Fruit fly (Drosophila melanogaster) whole organism, embryonic: Measurements from ENCODE around the gene CG13833.

Source experiments
- CG10274 ChIP-seq: fragments of 200-800 bp; sonication (Bioruptor generic); optimal IDR thresholded peaks from 3 replicates; lab custom pipeline; 2017; ENCODE audit warnings: missing biosample characterization, mild to moderate bottlenecking, missing genetic modification characterization
- CG10321 ChIP-seq: fragments of 200-800 bp; sonication (Bioruptor generic); IDR thresholded peaks from 2 replicates; pipeline ENCODE4 v1.3.6; 2022; ENCODE audit warnings: missing biosample characterization, missing genetic modification characterization
- CG10366 ChIP-seq: fragments of 200-800 bp; sonication (Bioruptor generic); IDR thresholded peaks from 2 replicates; pipeline ENCODE4 v1.3.6; 2022; ENCODE audit warnings: missing biosample characterization, missing genetic modification characterization
- CG11456 ChIP-seq: fragments of 200-800 bp; sonication (Bioruptor generic); IDR thresholded peaks from 3 replicates; pipeline ENCODE4 v1.3.6; 2022; ENCODE audit warnings: missing biosample characterization, missing genetic modification characterization
- CG11695 ChIP-seq: fragments of 200-800 bp; sonication (Bioruptor generic); IDR thresholded peaks from 3 replicates; pipeline ENCODE4 v1.3.6; 2022; ENCODE audit warnings: missing biosample characterization, missing genetic modification characterization
- CG12104 ChIP-seq: fragments of 200-800 bp; sonication (Bioruptor generic); optimal IDR thresholded peaks from 3 replicates; lab custom pipeline; 2016; ENCODE audit warnings: missing biosample characterization, missing genetic modification characterization
- CG12155 ChIP-seq: fragments of 200-800 bp; sonication (Bioruptor generic); optimal IDR thresholded peaks from 3 replicates; lab custom pipeline; 2016; ENCODE audit warnings: missing biosample characterization, missing genetic modification characterization
- CG12219 ChIP-seq: fragments of 200-800 bp; sonication (Bioruptor generic); optimal IDR thresholded peaks from 3 replicates; lab custom pipeline; 2018; ENCODE audit warnings: missing biosample characterization, mild to moderate bottlenecking, missing genetic modification characterization
- CG12769 ChIP-seq: fragments of 200-800 bp; sonication (Bioruptor generic); optimal IDR thresholded peaks from 2 replicates; lab custom pipeline; 2019; ENCODE audit warnings: missing biosample characterization, mild to moderate bottlenecking, missing genetic modification characterization, moderate library complexity
- CG14965 ChIP-seq: fragments of 200-800 bp; sonication (Bioruptor generic); optimal IDR thresholded peaks from 2 replicates; lab custom pipeline; 2016; ENCODE audit warnings: missing biosample characterization, missing genetic modification characterization, borderline replicate concordance
- CG17612 ChIP-seq: fragments of 200-800 bp; sonication (Bioruptor generic); IDR thresholded peaks from 2 replicates; pipeline ENCODE4 v1.3.6; 2022; ENCODE audit warnings: missing biosample characterization, missing genetic modification characterization
- CG18764 ChIP-seq: fragments of 200-800 bp; sonication (Bioruptor generic); optimal IDR thresholded peaks from 3 replicates; lab custom pipeline; 2016; ENCODE audit warnings: missing biosample characterization, missing genetic modification characterization
- CG4820 ChIP-seq: fragments of 200-800 bp; sonication (Bioruptor generic); optimal IDR thresholded peaks from 3 replicates; lab custom pipeline; 2016; ENCODE audit warnings: missing biosample characterization, missing genetic modification characterization
- CG5953 ChIP-seq: fragments of 200-800 bp; sonication (Bioruptor generic); IDR thresholded peaks from 2 replicates; pipeline ENCODE4 v1.3.6; 2022; ENCODE audit warnings: missing biosample characterization, missing genetic modification characterization
- CG6175 ChIP-seq: fragments of 200-800 bp; sonication (Bioruptor generic); IDR thresholded peaks from 3 replicates; pipeline ENCODE4 v1.3.6; 2022; ENCODE audit warnings: missing biosample characterization, missing genetic modification characterization
- CG6813 ChIP-seq: fragments of 200-800 bp; sonication (Bioruptor generic); optimal IDR thresholded peaks from 2 replicates; lab custom pipeline; 2017; ENCODE audit warnings: missing biosample characterization, missing genetic modification characterization, mild to moderate bottlenecking, moderate library complexity, missing genetic modification reagents
- CG9932 ChIP-seq: fragments of 200-800 bp; sonication (Bioruptor generic); IDR thresholded peaks from 2 replicates; pipeline ENCODE4 v1.3.6; 2022; ENCODE audit warnings: missing biosample characterization, missing genetic modification characterization
- Dref ChIP-seq: fragments of 200-800 bp; sonication (Bioruptor generic); IDR thresholded peaks from 2 replicates; pipeline ENCODE4 v1.3.6; 2022; ENCODE audit warnings: missing biosample characterization, missing genetic modification characterization
- Ets65A ChIP-seq: fragments of 200-800 bp; sonication (Bioruptor generic); peaks from one replicate; lab custom pipeline; 2016; ENCODE audit warnings: missing biosample characterization, missing genetic modification characterization
- Ets97D ChIP-seq: fragments of 200-800 bp; sonication (Bioruptor generic); optimal IDR thresholded peaks from 3 replicates; lab custom pipeline; 2016; ENCODE audit warnings: missing biosample characterization, missing genetic modification characterization
- H2.0 ChIP-seq: fragments of 200-800 bp; sonication (Bioruptor generic); IDR thresholded peaks from 2 replicates; pipeline ENCODE4 v1.3.6; 2022; ENCODE audit warnings: missing biosample characterization, missing genetic modification characterization
- HLH3B ChIP-seq: fragments of 200-800 bp; sonication (Bioruptor generic); IDR thresholded peaks from 2 replicates; pipeline ENCODE4 v1.3.6; 2022; ENCODE audit warnings: missing biosample characterization, missing genetic modification characterization
- Hey ChIP-seq: fragments of 200-800 bp; sonication (Bioruptor generic); optimal IDR thresholded peaks from 3 replicates; lab custom pipeline; 2018; ENCODE audit warnings: missing biosample characterization, mild to moderate bottlenecking, missing genetic modification characterization
- Med ChIP-seq: fragments of 200-800 bp; sonication (Bioruptor generic); peaks from one replicate; lab custom pipeline; 2016; ENCODE audit warnings: missing biosample characterization, missing genetic modification characterization, mild to moderate bottlenecking, inconsistent platforms, moderate library complexity
- NfI ChIP-seq: fragments of 200-800 bp; sonication (Bioruptor generic); optimal IDR thresholded peaks from 3 replicates; lab custom pipeline; 2018; ENCODE audit warnings: missing biosample characterization, mild to moderate bottlenecking, missing genetic modification characterization, moderate library complexity
- Ptx1 ChIP-seq: fragments of 200-800 bp; sonication (Bioruptor generic); IDR thresholded peaks from 2 replicates; pipeline ENCODE4 v1.3.6; 2022; ENCODE audit warnings: missing biosample characterization, missing genetic modification characterization
- Rfx ChIP-seq: fragments of 200-800 bp; sonication (Bioruptor generic); IDR thresholded peaks from 2 replicates; pipeline ENCODE4 v1.3.6; 2022; ENCODE audit warnings: missing biosample characterization, missing genetic modification characterization
- Tbp ChIP-seq: fragments of >200 bp; optimal IDR thresholded peaks from 2 replicates; lab custom pipeline; 2018; ENCODE audit warnings: missing biosample characterization, missing genetic modification characterization
- Xbp1 ChIP-seq: fragments of 200-800 bp; sonication (Bioruptor generic); optimal IDR thresholded peaks from 3 replicates; lab custom pipeline; 2016; ENCODE audit warnings: missing biosample characterization, mild to moderate bottlenecking, missing genetic modification characterization
- ase ChIP-seq: fragments of 200-800 bp; sonication (Bioruptor generic); IDR thresholded peaks from 3 replicates; pipeline ENCODE4 v1.3.6; 2022; ENCODE audit warnings: missing biosample characterization, missing genetic modification characterization
- caup ChIP-seq: fragments of 200-800 bp; sonication (Bioruptor generic); optimal IDR thresholded peaks from 3 replicates; lab custom pipeline; 2017; ENCODE audit warnings: missing biosample characterization, mild to moderate bottlenecking, missing genetic modification characterization, moderate library complexity; ENCODE audit not compliant: severe bottlenecking
- ci ChIP-seq: fragments of 200-800 bp; sonication (Bioruptor generic); IDR thresholded peaks from 3 replicates; pipeline ENCODE4 v1.3.6; 2022; ENCODE audit warnings: missing biosample characterization, missing genetic modification characterization
- dysf ChIP-seq: fragments of 200-800 bp; sonication (Bioruptor generic); IDR thresholded peaks from 3 replicates; pipeline ENCODE4 v1.3.6; 2022; ENCODE audit warnings: missing biosample characterization, missing genetic modification characterization
- gce ChIP-seq: fragments of 200-800 bp; sonication (Bioruptor generic); IDR thresholded peaks from 3 replicates; pipeline ENCODE4 v1.3.6; 2022; ENCODE audit warnings: missing biosample characterization, missing genetic modification characterization
- hkb ChIP-seq, 2 experiments: fragments of 200-800 bp in 1 of 2; fragments of >200 bp in 1 of 2; sonication (Bioruptor generic) in 1 of 2; IDR thresholded peaks in 1 of 2; optimal IDR thresholded peaks in 1 of 2; 2 replicates each; pipeline versions ENCODE4 v1.3.6 to Lab custom; 2017 to 2022; ENCODE audit warnings: missing biosample characterization in 1 of 2, missing genetic modification characterization in 1 of 2
- ind ChIP-seq: fragments of 200-800 bp; sonication (Bioruptor generic); optimal IDR thresholded peaks from 3 replicates; lab custom pipeline; 2016; ENCODE audit warnings: missing biosample characterization, missing genetic modification characterization
- klu ChIP-seq: fragments of 200-800 bp; sonication (Bioruptor generic); IDR thresholded peaks from 2 replicates; pipeline ENCODE4 v1.3.6; 2022; ENCODE audit warnings: missing biosample characterization, missing genetic modification characterization
- otp ChIP-seq: fragments of 200-800 bp; sonication (Bioruptor generic); IDR thresholded peaks from 3 replicates; pipeline ENCODE4, ENCODE4 v1.3.6; 2022; ENCODE audit warnings: missing biosample characterization, missing genetic modification characterization
- pan ChIP-seq, 4 experiments: fragments of >200 bp in 3 of 4; fragments of 200-800 bp in 1 of 4; sonication (Bioruptor generic) in 1 of 4; optimal IDR thresholded peaks in 3 of 4; IDR thresholded peaks in 1 of 4; 2 replicates each; pipeline versions ENCODE4 v1.3.6 to Lab custom; 2017 to 2022; ENCODE audit warnings: missing biosample characterization in 2 of 4, missing genetic modification characterization in 2 of 4, mixed read lengths in 1 of 4
- sisA ChIP-seq: fragments of 200-800 bp; sonication (Bioruptor generic); IDR thresholded peaks from 2 replicates; pipeline ENCODE4 v1.3.6; 2022; ENCODE audit warnings: missing biosample characterization, missing genetic modification characterization
- sr ChIP-seq: fragments of 200-800 bp; sonication (Bioruptor generic); IDR thresholded peaks from 3 replicates; pipeline ENCODE4 v1.3.6; 2022; ENCODE audit warnings: missing biosample characterization, missing genetic modification characterization
- ttk ChIP-seq: fragments of 200-800 bp; sonication (Bioruptor generic); IDR thresholded peaks from 2 replicates; pipeline ENCODE4 v2.1.2; 2022; ENCODE audit warnings: missing biosample characterization, missing genetic modification characterization
- tx ChIP-seq: fragments of 200-800 bp; sonication (Bioruptor generic); optimal IDR thresholded peaks from 2 replicates; lab custom pipeline; 2016; ENCODE audit warnings: missing biosample characterization, missing genetic modification characterization
- vvl ChIP-seq: fragments of 200-800 bp; sonication (Bioruptor generic); IDR thresholded peaks from 2 replicates; pipeline ENCODE4 v1.3.6; 2022; ENCODE audit warnings: missing biosample characterization, missing genetic modification characterization

Gene CG13833

dm6 chr3R:23009480-23010115 lies 25.8 kb downstream of the CG13833 start (continued):
- TF ChIP-seq CG11456 (GFP tag; lab: Robert Waterston, UW) (0 out of 3 replicates have a peak, but pooled peaks have one; percentile 41), Xbp1 (no peak), ase (GFP tag; lab: Robert Waterston, UW) (no peak), CG14965 (no peak), CG12155 (GFP tag; lab: Kevin White, UChicago) (no peak), Ptx1 (GFP tag; lab: Robert Waterston, UW) (0 out of 2 replicates have a peak, but pooled peaks have one; percentile 6), CG12219 (GFP tag; lab: Kevin White, UChicago) (no peak), CG9932 (GFP tag; lab: Robert Waterston, UW) (peak; percentile 47), CG4820 (GFP tag; lab: Kevin White, UChicago) (no peak), CG6175 (GFP tag; lab: Robert Waterston, UW) (no peak), CG18764 (GFP tag; lab: Kevin White, UChicago) (no peak), CG12104 (GFP tag; lab: Kevin White, UChicago) (no peak)

dm6 chr3R:23004161-23004560 lies 31.2 kb downstream of the CG13833 start:
- TF ChIP-seq CG10274 (GFP tag; lab: Kevin White, UChicago) (no peak), Ets97D (GFP tag; lab: Kevin White, UChicago) (peak; percentile 69), hkb (optimal IDR thresholded peaks at IDR 0.05; lab: Kevin White, UChicago) (no peak), hkb (GFP tag; IDR thresholded peaks at IDR 0.05; lab: Robert Waterston, UW) (no peak), CG12769 (tag; lab: Kevin White, UChicago) (peak; percentile 11), CG6813 (GFP tag; lab: Kevin White, UChicago) (no peak), vvl (GFP tag; lab: Robert Waterston, UW) (peak; percentile 10; the same call in 1 of the 2 replicates), ci (GFP tag; lab: Robert Waterston, UW) (peak; percentile 74; the same call in 2 of the 3 replicates), CG18764 (GFP tag; lab: Kevin White, UChicago) (no peak), sr (0 out of 3 replicates have a peak, but pooled peaks have one; percentile 29), tx (GFP tag; lab: Kevin White, UChicago) (no peak), sisA (GFP tag; lab: Robert Waterston, UW) (no peak), ttk (GFP tag; lab: Robert Waterston, UW) (peak; percentile 45), Med (GFP tag; lab: Kevin White, UChicago) (peak; percentile 59), caup (GFP tag; lab: Kevin White, UChicago) (peak; percentile 2), NfI (peak; percentile 25), CG17612 (GFP tag; lab: Robert Waterston, UW) (0 out of 2 replicates have a peak, but pooled peaks have one; percentile 7), H2.0 (GFP tag; lab: Robert Waterston, UW) (peak; percentile 27; the same call in 1 of the 2 replicates), HLH3B (peak; percentile 30; the same call in 1 of the 2 replicates), klu (GFP tag; lab: Robert Waterston, UW) (no peak), Tbp (GFP tag; lab: Kevin White, UChicago) (no peak), gce (GFP tag; lab: Robert Waterston, UW) (no peak), CG10366 (GFP tag; lab: Robert Waterston, UW) (peak; percentile 21; the same call in 1 of the 2 replicates), ind (no peak), CG11695 (GFP tag; lab: Robert Waterston, UW) (no peak), dysf (GFP tag; lab: Robert Waterston, UW) (no peak; the same call in 2 of the 3 replicates), Ets65A (GFP tag; lab: Kevin White, UChicago) (peak; percentile 65), CG10321 (GFP tag; lab: Robert Waterston, UW) (0 out of 2 replicates have a peak, but pooled peaks have one; percentile 18), otp (GFP tag; lab: Robert Waterston, UW) (0 out of 3 replicates have a peak, but pooled peaks have one; percentile 9), Dref (GFP tag; lab: Robert Waterston, UW) (0 out of 2 replicates have a peak, but pooled peaks have one; percentile 22), pan (optimal IDR thresholded peaks at IDR 0.05; lab: Kevin White, UChicago) (no peak), pan (GFP tag; optimal IDR thresholded peaks at IDR 0.05 in 1 of 2, IDR thresholded peaks at IDR 0.05 in 1 of 2) (no peak), CG5953 (GFP tag; lab: Robert Waterston, UW) (0 out of 2 replicates have a peak, but pooled peaks have one; percentile 5), Hey (tag; lab: Kevin White, UChicago) (no peak), Rfx (GFP tag; lab: Robert Waterston, UW) (0 out of 2 replicates have a peak, but pooled peaks have one; percentile 12)
- TF ChIP-seq, all 482 proteins: peak for 19
